Worm (Caenorhabditis elegans): ENCODE measurements around the gene ufd-1.

ufd-1 gene

ce11 chrIV:12371879-12372278 lies 41.2 kb upstream of the ufd-1 start, which contains the start of gene wdr-46 (continued):
- no peak for TF ChIP-seq R02D3.7 (tag; optimal IDR thresholded peaks at IDR 0.05)
- TF ChIP-seq snpc-1.2 (GFP tag; IDR thresholded peaks at IDR 0.05) = peak; percentile 65; the same call in 1 of the 2 replicates
- no peak for TF ChIP-seq unc-130 (GFP tag; optimal IDR thresholded peaks at IDR 0.05)
- peak; percentile 20 for TF ChIP-seq jun-1 (tag; optimal IDR thresholded peaks at IDR 0.05)
- TF ChIP-seq unc-39 (tag; optimal IDR thresholded peaks at IDR 0.05) = no peak
- peak; percentile 39 for TF ChIP-seq ama-1 (optimal IDR thresholded peaks at IDR 0.05)
- TF ChIP-seq lin-29 (GFP tag; IDR thresholded peaks at IDR 0.05) = peak; percentile 43; the same call in 1 of the 2 replicates
- TF ChIP-seq ZK546.5 (tag; optimal IDR thresholded peaks at IDR 0.05) = peak in 1 of 2 experiments; percentile 76
- peak; percentile 29 for TF ChIP-seq ces-1 (GFP tag; optimal IDR thresholded peaks at IDR 0.05)
- no peak for TF ChIP-seq zfp-2 (tag; optimal IDR thresholded peaks at IDR 0.05)
- 0 out of 2 replicates have a peak, but pooled peaks have one; percentile 21 for TF ChIP-seq Y48G9A.11 (GFP tag; IDR thresholded peaks at IDR 0.05)
- peak; percentile 82 for TF ChIP-seq hlh-30 (tag; optimal IDR thresholded peaks at IDR 0.05; ENCODE audit: insufficient read depth)
- no peak for TF ChIP-seq snpc-4 (tag; optimal IDR thresholded peaks at IDR 0.05)
- TF ChIP-seq mep-1 (tag; optimal IDR thresholded peaks at IDR 0.05) = peak; percentile 88
- TF ChIP-seq lin-13 (GFP tag; optimal IDR thresholded peaks at IDR 0.05) = peak; percentile 67
- peak; percentile 6 for TF ChIP-seq Y5F2A.4 (GFP tag; optimal IDR thresholded peaks at IDR 0.05)
- peak; percentile 16 for TF ChIP-seq nhr-11 (tag; optimal IDR thresholded peaks at IDR 0.05)
- peak; percentile 30 for TF ChIP-seq zip-2 (tag; optimal IDR thresholded peaks at IDR 0.05)
- TF ChIP-seq daf-19 (GFP tag; conservative IDR thresholded peaks at IDR 0.05) = no peak
- TF ChIP-seq F10B5.3 (tag; optimal IDR thresholded peaks at IDR 0.05) = no peak
- no peak for TF ChIP-seq F44E2.7 (GFP tag; IDR thresholded peaks at IDR 0.05)
- TF ChIP-seq F49E8.2 (tag; optimal IDR thresholded peaks at IDR 0.05; ENCODE audit: borderline replicate concordance) = peak; percentile 2
- TF ChIP-seq lin-38 (GFP tag; IDR thresholded peaks at IDR 0.05) = no peak; the same call in 1 of the 2 replicates
- peak; percentile 78 for TF ChIP-seq nhr-102 (tag; optimal IDR thresholded peaks at IDR 0.05)
- peak; percentile 71 for TF ChIP-seq rbr-2 (tag; optimal IDR thresholded peaks at IDR 0.05)
- TF ChIP-seq nhr-28 (tag; optimal IDR thresholded peaks at IDR 0.05) = peak; percentile 50
- peak; percentile 63; the same call in 1 of the 2 replicates for TF ChIP-seq zfp-3 (GFP tag; conservative IDR thresholded peaks at IDR 0.05)
- TF ChIP-seq ctbp-1 (GFP tag; IDR thresholded peaks at IDR 0.05) = 0 out of 2 replicates have a peak, but pooled peaks have one; percentile 7
- peak; percentile 30; the same call in 1 of the 2 replicates for TF ChIP-seq ceh-20 (GFP tag; IDR thresholded peaks at IDR 0.05)
- TF ChIP-seq nhr-6 (tag; optimal IDR thresholded peaks at IDR 0.05) = peak; percentile 47

ce11 chrIV:12371340-12371739 lies 40.6 kb upstream of the ufd-1 start:
- TF ChIP-seq cey-2 (tag; optimal IDR thresholded peaks at IDR 0.05; ENCODE audit: borderline replicate concordance, insufficient read depth) (no peak), madf-9 (GFP tag; conservative IDR thresholded peaks at IDR 0.05) (no peak), jun-1 (tag; optimal IDR thresholded peaks at IDR 0.05) (no peak), hlh-30 (tag; optimal IDR thresholded peaks at IDR 0.05; ENCODE audit: insufficient read depth) (no peak), attf-4 (tag; optimal IDR thresholded peaks at IDR 0.05) (no peak), nhr-10 (tag; optimal IDR thresholded peaks at IDR 0.05) (no peak), madf-5 (GFP tag; IDR thresholded peaks at IDR 0.05) (0 out of 4 replicates have a peak, but pooled peaks of 1 of the 2 experiments have one; percentile 7), R02D3.7 (tag; optimal IDR thresholded peaks at IDR 0.05) (no peak), Y48G9A.11 (GFP tag; IDR thresholded peaks at IDR 0.05) (0 out of 2 replicates have a peak, but pooled peaks have one; percentile 17), nhr-48 (tag; optimal IDR thresholded peaks at IDR 0.05) (no peak), daf-12 (tag; optimal IDR thresholded peaks at IDR 0.05) (no peak), F49E8.2 (tag; optimal IDR thresholded peaks at IDR 0.05; ENCODE audit: borderline replicate concordance) (no peak), snpc-4 (tag; optimal IDR thresholded peaks at IDR 0.05) (no peak), lin-38 (GFP tag; IDR thresholded peaks at IDR 0.05) (peak; percentile 9; the same call in 1 of the 2 replicates), Y5F2A.4 (GFP tag; optimal IDR thresholded peaks at IDR 0.05) (no peak)

- TF ChIP-seq dmd-8 (GFP tag; IDR thresholded peaks at IDR 0.05) = no peak
- no peak for TF ChIP-seq ceh-62 (tag; optimal IDR thresholded peaks at IDR 0.05)
- peak; percentile 15 for TF ChIP-seq T26A8.4 (GFP tag; IDR thresholded peaks at IDR 0.05)
- no peak for TF ChIP-seq skn-1 (tag; optimal IDR thresholded peaks at IDR 0.05)
- TF ChIP-seq hlh-11 (tag; optimal IDR thresholded peaks at IDR 0.05) = peak; percentile 46
- TF ChIP-seq nhr-48 (tag; optimal IDR thresholded peaks at IDR 0.05) = peak; percentile 13
- TF ChIP-seq ztf-7 (tag; optimal IDR thresholded peaks at IDR 0.05) = no peak
- TF ChIP-seq mxl-3 (GFP tag; optimal IDR thresholded peaks at IDR 0.05) = peak; percentile 65
Observed at ce11 chrIV:12366571-12366970, 35.9 kb upstream of the ufd-1 start.
